Fruit fly (Drosophila melanogaster) whole organism, prepupa: Measurements from ENCODE around the gene PGS1.

ENCODE experiments used
- Blimp-1 ChIP-seq: fragments of 200-800 bp; sonication (Bioruptor generic); optimal IDR thresholded peaks from 3 replicates; lab custom pipeline; 2017; ENCODE audit warnings: missing biosample characterization, missing genetic modification characterization, mild to moderate bottlenecking, moderate library complexity, missing genetic modification reagents
- CG10669 ChIP-seq: fragments of 200-800 bp; sonication (Bioruptor generic); optimal IDR thresholded peaks from 3 replicates; lab custom pipeline; 2018; ENCODE audit warnings: missing biosample characterization, mild to moderate bottlenecking, missing genetic modification characterization, moderate library complexity
- CG11294 ChIP-seq: fragments of 200-800 bp; sonication (Bioruptor generic); IDR thresholded peaks from 2 replicates; pipeline ENCODE4 v1.3.6; 2022; ENCODE audit warnings: missing biosample characterization, missing genetic modification characterization
- CG11762 ChIP-seq: fragments of 200-800 bp; sonication (Bioruptor generic); optimal IDR thresholded peaks from 3 replicates; lab custom pipeline; 2016; ENCODE audit warnings: missing biosample characterization, missing genetic modification characterization; ENCODE audit not compliant: insufficient read depth
- CG31627 ChIP-seq: fragments of 200-800 bp; sonication (Bioruptor generic); optimal IDR thresholded peaks from 3 replicates; lab custom pipeline; 2016; ENCODE audit warnings: missing biosample characterization, missing genetic modification characterization
- CG32006 ChIP-seq: fragments of 200-800 bp; sonication (Bioruptor generic); optimal IDR thresholded peaks from 3 replicates; lab custom pipeline; 2017; ENCODE audit warnings: missing biosample characterization, mild to moderate bottlenecking, missing genetic modification characterization
- CG3919 ChIP-seq: fragments of 200-800 bp; sonication (Bioruptor generic); optimal IDR thresholded peaks from 3 replicates; lab custom pipeline; 2016; ENCODE audit warnings: missing biosample characterization, missing genetic modification characterization
- CG4318 ChIP-seq: fragments of 200-800 bp; sonication (Bioruptor generic); optimal IDR thresholded peaks from 3 replicates; lab custom pipeline; 2017; ENCODE audit warnings: missing biosample characterization, mild to moderate bottlenecking, missing genetic modification characterization
- CG6163 ChIP-seq: fragments of 200-800 bp; sonication (Bioruptor generic); IDR thresholded peaks from 3 replicates; pipeline ENCODE4 v1.3.6; 2022; ENCODE audit warnings: missing biosample characterization, missing genetic modification characterization
- CG6276 ChIP-seq: fragments of 200-800 bp; sonication (Bioruptor generic); optimal IDR thresholded peaks from 2 replicates; lab custom pipeline; 2017; ENCODE audit warnings: missing biosample characterization, mild to moderate bottlenecking, missing genetic modification characterization
- CG6792 ChIP-seq: fragments of 200-800 bp; sonication (Bioruptor generic); optimal IDR thresholded peaks from 3 replicates; lab custom pipeline; 2016; ENCODE audit warnings: missing biosample characterization, missing genetic modification characterization
- CG6808 ChIP-seq: fragments of 200-800 bp; sonication (Bioruptor generic); optimal IDR thresholded peaks from 3 replicates; lab custom pipeline; 2017; ENCODE audit warnings: missing biosample characterization, missing genetic modification characterization, mild to moderate bottlenecking, moderate library complexity, missing genetic modification reagents
- CG6854 ChIP-seq: fragments of 200-800 bp; sonication (Bioruptor generic); optimal IDR thresholded peaks from 2 replicates; lab custom pipeline; 2017; ENCODE audit warnings: missing biosample characterization, mild to moderate bottlenecking, missing genetic modification characterization
- CG7368 ChIP-seq: fragments of 200-800 bp; sonication (Bioruptor generic); optimal IDR thresholded peaks from 3 replicates; lab custom pipeline; 2016; ENCODE audit warnings: missing biosample characterization, missing genetic modification characterization
- CG8119 ChIP-seq: fragments of 200-800 bp; sonication (Bioruptor generic); IDR thresholded peaks from 3 replicates; pipeline ENCODE4 v1.3.6; 2022; ENCODE audit warnings: missing biosample characterization, missing genetic modification characterization
- CG8319 ChIP-seq: fragments of 200-800 bp; sonication (Bioruptor generic); optimal IDR thresholded peaks from 3 replicates; lab custom pipeline; 2016; ENCODE audit warnings: missing biosample characterization, missing genetic modification characterization
- CG9139 ChIP-seq: fragments of 200-800 bp; sonication (Bioruptor generic); optimal IDR thresholded peaks from 3 replicates; lab custom pipeline; 2017; ENCODE audit warnings: missing biosample characterization, mild to moderate bottlenecking, missing genetic modification characterization
- Eip75B ChIP-seq: fragments of 200-800 bp; sonication (Bioruptor generic); optimal IDR thresholded peaks from 3 replicates; lab custom pipeline; 2016; ENCODE audit warnings: missing biosample characterization, missing genetic modification characterization
- Eip78C ChIP-seq: fragments of 200-800 bp; sonication (Bioruptor generic); peaks from one replicate; lab custom pipeline; 2016; ENCODE audit warnings: missing biosample characterization, missing genetic modification characterization
- Eip93F ChIP-seq: fragments of 200-800 bp; sonication (Bioruptor generic); optimal IDR thresholded peaks from 2 replicates; lab custom pipeline; 2016; ENCODE audit warnings: missing biosample characterization, mild to moderate bottlenecking, missing genetic modification characterization
- Ets21C ChIP-seq: fragments of 200-800 bp; sonication (Bioruptor generic); optimal IDR thresholded peaks from 3 replicates; lab custom pipeline; 2016; ENCODE audit warnings: missing biosample characterization, missing genetic modification characterization
- Ets96B ChIP-seq: fragments of 200-800 bp; optimal IDR thresholded peaks from 2 replicates; lab custom pipeline; 2019; ENCODE audit warnings: missing biosample characterization, mild to moderate bottlenecking, missing genetic modification characterization, moderate library complexity
- Gug ChIP-seq: fragments of 200-800 bp; sonication (Bioruptor generic); IDR thresholded peaks from 2 replicates; pipeline ENCODE4 v1.3.6; 2022; ENCODE audit warnings: missing biosample characterization, missing genetic modification characterization
- Hr38 ChIP-seq: sonication (Bioruptor generic); optimal IDR thresholded peaks from 2 replicates; lab custom pipeline; 2016; ENCODE audit warnings: missing biosample characterization, missing genetic modification characterization
- Hr39 ChIP-seq: fragments of 200-800 bp; sonication (Bioruptor generic); optimal IDR thresholded peaks from 2 replicates; lab custom pipeline; 2016; ENCODE audit warnings: missing biosample characterization, missing genetic modification characterization
- Hr4 ChIP-seq: fragments of 200-800 bp; sonication (Bioruptor generic); optimal IDR thresholded peaks from 3 replicates; lab custom pipeline; 2016; ENCODE audit warnings: missing biosample characterization, missing genetic modification characterization
- OdsH ChIP-seq: fragments of 200-800 bp; sonication (Bioruptor generic); optimal IDR thresholded peaks from 3 replicates; lab custom pipeline; 2016; ENCODE audit warnings: missing biosample characterization, missing genetic modification characterization
- Smox ChIP-seq: fragments of 200-800 bp; sonication (Bioruptor generic); optimal IDR thresholded peaks from 3 replicates; lab custom pipeline; 2016; ENCODE audit warnings: missing biosample characterization, missing genetic modification characterization
- Sox102F ChIP-seq: fragments of 200-800 bp; sonication (Bioruptor generic); optimal IDR thresholded peaks from 2 replicates; lab custom pipeline; 2016; ENCODE audit warnings: missing biosample characterization, mild to moderate bottlenecking, missing genetic modification characterization
- Sox14 ChIP-seq: fragments of 200-800 bp; sonication (Bioruptor generic); optimal IDR thresholded peaks from 3 replicates; lab custom pipeline; 2016; ENCODE audit warnings: missing biosample characterization, missing genetic modification characterization
- Sox15 ChIP-seq: fragments of 200-800 bp; sonication (Bioruptor generic); optimal IDR thresholded peaks from 3 replicates; lab custom pipeline; 2016; ENCODE audit warnings: missing biosample characterization, missing genetic modification characterization
- achi ChIP-seq: fragments of 200-800 bp; sonication (Bioruptor generic); optimal IDR thresholded peaks from 3 replicates; lab custom pipeline; 2016; ENCODE audit warnings: missing biosample characterization, missing genetic modification characterization
- acj6 ChIP-seq: fragments of 200-800 bp; sonication (Bioruptor generic); optimal IDR thresholded peaks from 3 replicates; lab custom pipeline; 2016; ENCODE audit warnings: missing biosample characterization, missing genetic modification characterization
- cyc ChIP-seq: fragments of 200-800 bp; sonication (Bioruptor generic); optimal IDR thresholded peaks from 3 replicates; lab custom pipeline; 2016; ENCODE audit warnings: missing biosample characterization, missing genetic modification characterization
- dac ChIP-seq: fragments of 200-800 bp; sonication (Bioruptor generic); optimal IDR thresholded peaks from 2 replicates; lab custom pipeline; 2017; ENCODE audit warnings: missing biosample characterization, mild to moderate bottlenecking, missing genetic modification characterization
- esn ChIP-seq: fragments of 200-800 bp; sonication (Bioruptor generic); optimal IDR thresholded peaks from 2 replicates; lab custom pipeline; 2016; ENCODE audit warnings: missing biosample characterization, mild to moderate bottlenecking, missing genetic modification characterization, moderate library complexity
- fd59A ChIP-seq: fragments of 200-800 bp; sonication (Bioruptor generic); optimal IDR thresholded peaks from 2 replicates; lab custom pipeline; 2017; ENCODE audit warnings: missing biosample characterization, mild to moderate bottlenecking, missing genetic modification characterization, missing genetic modification reagents
- lz ChIP-seq: fragments of 200-800 bp; sonication (Bioruptor generic); optimal IDR thresholded peaks from 3 replicates; lab custom pipeline; 2016; ENCODE audit warnings: missing biosample characterization, missing genetic modification characterization
- net ChIP-seq: fragments of 200-800 bp; sonication (Bioruptor generic); optimal IDR thresholded peaks from 3 replicates; lab custom pipeline; 2016; ENCODE audit warnings: missing biosample characterization, missing genetic modification characterization
- pdm3 ChIP-seq: fragments of 200-800 bp; sonication (Bioruptor generic); optimal IDR thresholded peaks from 3 replicates; lab custom pipeline; 2016; ENCODE audit warnings: missing biosample characterization, missing genetic modification characterization
- salr ChIP-seq, 2 experiments: fragments of 200-800 bp; sonication (Bioruptor generic); optimal IDR thresholded peaks; 3 replicates each; lab custom pipeline; 2016 to 2018; ENCODE audit warnings: missing biosample characterization in 2 of 2, missing genetic modification characterization in 2 of 2, mild to moderate bottlenecking in 1 of 2
- spab ChIP-seq: fragments of 200-800 bp; sonication (Bioruptor generic); optimal IDR thresholded peaks from 2 replicates; lab custom pipeline; 2017; ENCODE audit warnings: missing biosample characterization, mild to moderate bottlenecking, missing genetic modification characterization, missing genetic modification reagents
- ss ChIP-seq, 2 experiments: fragments of 200-800 bp; sonication (Bioruptor generic); optimal IDR thresholded peaks; 2 replicates in 1 of 2; 3 replicates in 1 of 2; lab custom pipeline; 2017 to 2018; ENCODE audit warnings: mild to moderate bottlenecking in 2 of 2, missing biosample characterization in 2 of 2, missing genetic modification characterization in 2 of 2, moderate library complexity in 1 of 2
- svp ChIP-seq: fragments of 200-800 bp; sonication (Bioruptor generic); peaks from one replicate; lab custom pipeline; 2016; ENCODE audit warnings: missing biosample characterization, missing genetic modification characterization
- topi ChIP-seq: fragments of 200-800 bp; sonication (Bioruptor generic); optimal IDR thresholded peaks from 3 replicates; lab custom pipeline; 2016; ENCODE audit warnings: missing biosample characterization, missing genetic modification characterization
- vri ChIP-seq: fragments of 200-800 bp; sonication (Bioruptor generic); optimal IDR thresholded peaks from 3 replicates; lab custom pipeline; 2016; ENCODE audit warnings: missing biosample characterization, mild to moderate bottlenecking, missing genetic modification characterization

PGS1 gene

DNA sequence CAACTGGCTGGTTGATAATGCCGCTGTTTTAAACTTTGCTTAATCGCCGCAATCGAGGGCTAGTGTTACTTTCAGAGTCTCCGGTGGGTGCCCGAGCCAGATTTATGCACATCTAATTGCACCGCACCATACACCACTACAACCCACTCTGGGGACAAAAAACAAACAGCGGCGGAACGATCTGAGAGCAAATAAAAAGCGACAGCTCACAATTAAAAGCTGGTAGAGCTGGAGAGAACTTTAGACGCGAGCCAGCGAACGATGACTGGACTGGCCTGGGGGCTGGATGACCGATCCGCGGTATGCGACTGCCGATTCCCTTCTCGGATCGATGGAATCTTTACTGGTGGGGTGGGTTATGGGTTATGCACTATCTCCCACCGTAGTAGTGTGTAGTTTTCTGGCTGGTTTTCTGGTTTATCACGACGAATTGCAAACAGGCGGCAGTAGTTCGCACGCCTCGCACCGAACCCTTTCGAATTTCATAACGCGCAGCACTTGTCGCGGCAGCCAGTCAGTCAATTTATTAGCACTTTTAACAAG lies 6.3 kb downstream of the PGS1 start:
- TF ChIP-seq dac (GFP tag; lab: Kevin White, UChicago) = no peak
- TF ChIP-seq CG6276 (GFP tag; lab: Kevin White, UChicago) = peak; percentile 5
- no peak for TF ChIP-seq Blimp-1 (GFP tag; lab: Kevin White, UChicago)
- TF ChIP-seq Hr38 (GFP tag; lab: Kevin White, UChicago) = no peak
- TF ChIP-seq net (GFP tag; lab: Kevin White, UChicago) = peak; percentile 8
- peak; percentile 13 for TF ChIP-seq lz (GFP tag; lab: Kevin White, UChicago)
- TF ChIP-seq Hr39 = peak; percentile 5
- peak; percentile 76 for TF ChIP-seq svp (GFP tag; lab: Kevin White, UChicago)
- no peak for TF ChIP-seq acj6 (GFP tag; lab: Kevin White, UChicago)
- peak; percentile 24 for TF ChIP-seq pdm3 (GFP tag; lab: Kevin White, UChicago)
- no peak; the same call in 1 of the 3 replicates for TF ChIP-seq CG8119 (GFP tag; lab: Robert Waterston, UW)
- TF ChIP-seq CG6808 (GFP tag; lab: Kevin White, UChicago) = no peak
- no peak for TF ChIP-seq salr (GFP tag; optimal IDR thresholded peaks at IDR 0.05; lab: Kevin White, UChicago)
- no peak for TF ChIP-seq cyc
- no peak for TF ChIP-seq Eip75B (GFP tag; lab: Kevin White, UChicago)
- TF ChIP-seq Ets96B (tag; lab: Kevin White, UChicago) = no peak
- no peak for TF ChIP-seq Gug (GFP tag; lab: Robert Waterston, UW)
- TF ChIP-seq Hr4 (GFP tag; lab: Kevin White, UChicago) = no peak
- peak; percentile 1 for TF ChIP-seq achi (GFP tag; lab: Kevin White, UChicago)
- TF ChIP-seq CG31627 (GFP tag; lab: Kevin White, UChicago) = peak; percentile 2
- TF ChIP-seq CG11762 (GFP tag; lab: Kevin White, UChicago) = no peak
- 0 out of 3 replicates have a peak, but pooled peaks have one; percentile 30 for TF ChIP-seq CG6163
- TF ChIP-seq CG3919 (GFP tag; lab: Kevin White, UChicago) = peak; percentile 22
- peak; percentile 25 for TF ChIP-seq OdsH
- peak; percentile 3 for TF ChIP-seq Eip78C (GFP tag; lab: Kevin White, UChicago)
- peak; percentile 29 for TF ChIP-seq CG7368 (GFP tag; lab: Kevin White, UChicago)
- peak in 1 of 2 experiments; percentile 26 for TF ChIP-seq ss (GFP tag; optimal IDR thresholded peaks at IDR 0.05; lab: Kevin White, UChicago)
- no peak for TF ChIP-seq fd59A (GFP tag; lab: Kevin White, UChicago)
- no peak for TF ChIP-seq CG4318
- TF ChIP-seq CG8319 (GFP tag; lab: Kevin White, UChicago) = no peak
- no peak for TF ChIP-seq Sox15
- no peak for TF ChIP-seq spab (GFP tag; lab: Kevin White, UChicago)
- peak; percentile 51 for TF ChIP-seq CG32006
- no peak for TF ChIP-seq Sox102F (GFP tag; lab: Kevin White, UChicago)
- peak; percentile 5 for TF ChIP-seq esn (GFP tag; lab: Kevin White, UChicago)
- TF ChIP-seq, all 60 proteins: peak for 16

DNA sequence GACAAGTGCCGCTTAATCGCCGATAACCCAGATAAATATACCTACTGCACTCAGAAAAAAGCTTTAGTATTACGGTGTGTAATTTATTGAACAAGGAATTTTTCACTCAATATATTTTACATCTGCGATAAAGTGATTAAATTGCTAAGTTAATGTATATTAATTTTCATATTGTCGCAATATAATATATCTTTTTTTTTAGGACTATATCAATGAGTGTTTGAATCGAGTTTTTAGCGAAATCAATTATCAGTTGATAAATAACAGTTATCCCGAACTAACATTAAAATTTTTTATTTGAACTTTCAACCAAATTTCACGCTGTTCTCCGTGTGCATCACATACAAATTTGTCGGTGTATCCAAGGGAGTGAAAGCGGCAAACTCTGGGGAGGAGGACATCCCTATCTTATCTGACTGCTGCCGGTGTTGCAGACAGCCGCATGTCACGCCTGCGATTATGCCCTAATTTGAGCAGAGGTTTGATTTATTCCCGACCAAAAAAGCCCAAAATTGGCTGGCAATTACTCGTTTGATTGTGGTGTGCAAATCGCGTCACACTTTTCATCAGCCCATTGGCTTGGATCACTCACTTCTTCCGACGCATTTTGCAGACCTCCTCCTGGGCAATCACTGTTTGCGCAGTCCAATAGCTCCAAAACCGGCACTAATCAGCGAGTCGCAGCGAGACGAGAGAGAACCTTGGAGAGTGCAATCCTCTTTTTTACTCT lies 7.0 kb downstream of the PGS1 start:
- TF ChIP-seq Blimp-1 (GFP tag; lab: Kevin White, UChicago) (no peak), CG7368 (GFP tag; lab: Kevin White, UChicago) (no peak), CG6276 (GFP tag; lab: Kevin White, UChicago) (no peak), CG4318 (no peak), Ets21C (GFP tag; lab: Kevin White, UChicago) (no peak), salr (GFP tag; optimal IDR thresholded peaks at IDR 0.05; lab: Kevin White, UChicago) (no peak), CG11294 (GFP tag; lab: Robert Waterston, UW) (no peak), acj6 (GFP tag; lab: Kevin White, UChicago) (peak; percentile 47), CG6854 (GFP tag; lab: Kevin White, UChicago) (no peak), Smox (GFP tag; lab: Kevin White, UChicago) (peak; percentile 29), Hr38 (GFP tag; lab: Kevin White, UChicago) (no peak), Sox14 (no peak), fd59A (GFP tag; lab: Kevin White, UChicago) (peak; percentile 26), Gug (GFP tag; lab: Robert Waterston, UW) (no peak), CG10669 (GFP tag; lab: Kevin White, UChicago) (no peak), esn (GFP tag; lab: Kevin White, UChicago) (peak; percentile 65), CG8119 (GFP tag; lab: Robert Waterston, UW) (no peak), ss (GFP tag; optimal IDR thresholded peaks at IDR 0.05; lab: Kevin White, UChicago) (no peak), CG31627 (GFP tag; lab: Kevin White, UChicago) (peak; percentile 29), CG6163 (no peak), Hr4 (GFP tag; lab: Kevin White, UChicago) (peak; percentile 11), net (GFP tag; lab: Kevin White, UChicago) (peak; percentile 11), Sox15 (no peak), topi (GFP tag; lab: Kevin White, UChicago) (no peak), CG6792 (GFP tag; lab: Kevin White, UChicago) (peak; percentile 17), dac (GFP tag; lab: Kevin White, UChicago) (no peak), Eip93F (GFP tag; lab: Kevin White, UChicago) (no peak), vri (GFP tag; lab: Kevin White, UChicago) (peak; percentile 28), CG9139 (no peak)
